Worm (Caenorhabditis elegans) whole organism, L1 larva: ENCODE results near the gene pas-2.

Source experiments
- C16A3.4 ChIP-seq: fragments of 150-350 bp; optimal IDR thresholded peaks from 2 replicates; lab custom pipeline; 2014; ENCODE audit warnings: missing biosample characterization, missing genetic modification characterization
- C34B4.2 ChIP-seq: sonication (generic microtip); optimal IDR thresholded peaks from 2 replicates; lab custom pipeline; 2017; ENCODE audit warnings: mild to moderate bottlenecking, missing genetic modification characterization, missing compliant biosample characterization
- F16B12.6 ChIP-seq: fragments of 150-350 bp; optimal IDR thresholded peaks from 2 replicates; lab custom pipeline; 2014; ENCODE audit warnings: missing biosample characterization, missing genetic modification characterization
- aha-1 ChIP-seq: fragments of 150-350 bp; optimal IDR thresholded peaks from 2 replicates; lab custom pipeline; 2014; ENCODE audit warnings: missing biosample characterization, missing genetic modification characterization
- alr-1 ChIP-seq: fragments of 200-800 bp; sonication (Bioruptor generic); optimal IDR thresholded peaks from 2 replicates; lab custom pipeline; 2018; ENCODE audit warnings: borderline replicate concordance, mild to moderate bottlenecking, missing genetic modification characterization, missing compliant biosample characterization
- fkh-10 ChIP-seq: sonication (generic microtip); optimal IDR thresholded peaks from 2 replicates; lab custom pipeline; 2017; ENCODE audit warnings: missing biosample characterization, missing genetic modification reagents, missing genetic modification characterization
- grh-1 ChIP-seq: fragments of 200-800 bp; sonication (Bioruptor generic); IDR thresholded peaks from 2 replicates; pipeline ENCODE4 v1.3.6; 2022; ENCODE audit warnings: missing genetic modification reagents, missing genetic modification characterization, missing compliant biosample characterization
- irx-1 ChIP-seq: sonication (generic microtip); optimal IDR thresholded peaks from 2 replicates; lab custom pipeline; 2016; ENCODE audit warnings: missing genetic modification characterization, missing compliant biosample characterization
- lin-13 ChIP-seq: fragments of 150-350 bp; optimal IDR thresholded peaks from 2 replicates; lab custom pipeline; 2014; ENCODE audit warnings: missing biosample characterization, missing genetic modification reagents, missing genetic modification characterization
- lin-14 ChIP-seq: fragments of 200-800 bp; sonication (Bioruptor generic); optimal IDR thresholded peaks from 2 replicates; lab custom pipeline; 2018; ENCODE audit warnings: mild to moderate bottlenecking, missing genetic modification characterization, moderate library complexity, missing compliant biosample characterization
- lin-35 ChIP-seq, 2 experiments: fragments of 150-350 bp; optimal IDR thresholded peaks; 2 replicates each; lab custom pipeline; 2014; ENCODE audit warnings: missing biosample characterization in 2 of 2, missing genetic modification characterization in 2 of 2, missing genetic modification reagents in 2 of 2
- lin-39 ChIP-seq: fragments of 150-350 bp; optimal IDR thresholded peaks from 2 replicates; lab custom pipeline; 2014; ENCODE audit warnings: missing biosample characterization, missing genetic modification reagents, missing genetic modification characterization
- mab-9 ChIP-seq: fragments of 200-800 bp; sonication (Bioruptor generic); IDR thresholded peaks from 2 replicates; pipeline ENCODE4 v1.3.6; 2022; ENCODE audit warnings: missing genetic modification reagents, missing genetic modification characterization, missing compliant biosample characterization
- mdl-1 ChIP-seq, 2 experiments: fragments of 150-350 bp; optimal IDR thresholded peaks; 2 replicates each; lab custom pipeline; 2014 to 2017; ENCODE audit warnings: missing biosample characterization in 2 of 2, missing genetic modification characterization in 2 of 2, inconsistent platforms in 1 of 2
- mef-2 ChIP-seq: fragments of 150-350 bp; optimal IDR thresholded peaks from 2 replicates; lab custom pipeline; 2014; ENCODE audit warnings: missing biosample characterization, missing genetic modification characterization
- nhr-90 ChIP-seq: sonication (generic microtip); optimal IDR thresholded peaks from 2 replicates; lab custom pipeline; 2016; ENCODE audit warnings: mild to moderate bottlenecking, missing genetic modification characterization, missing compliant biosample characterization; ENCODE audit not compliant: poor library complexity
- pqm-1 ChIP-seq: sonication (generic microtip); optimal IDR thresholded peaks from 3 replicates; lab custom pipeline; 2017; ENCODE audit warnings: missing biosample characterization, missing genetic modification characterization
- skn-1 ChIP-seq: fragments of 150-350 bp; optimal IDR thresholded peaks from 2 replicates; lab custom pipeline; 2014; ENCODE audit warnings: missing biosample characterization, missing genetic modification characterization
- snu-23 ChIP-seq: sonication (generic microtip); optimal IDR thresholded peaks from 2 replicates; lab custom pipeline; 2016; ENCODE audit warnings: missing genetic modification characterization, missing compliant biosample characterization
- sup-37 ChIP-seq: fragments of 200-800 bp; sonication (Bioruptor generic); optimal IDR thresholded peaks from 2 replicates; lab custom pipeline; 2018; ENCODE audit warnings: mild to moderate bottlenecking, missing genetic modification characterization, missing compliant biosample characterization
- tlp-1 ChIP-seq: fragments of 150-350 bp; optimal IDR thresholded peaks from 2 replicates; lab custom pipeline; 2014; ENCODE audit warnings: missing biosample characterization, missing genetic modification characterization
- unc-130 ChIP-seq: fragments of 150-350 bp; optimal IDR thresholded peaks from 2 replicates; lab custom pipeline; 2017; ENCODE audit warnings: missing biosample characterization, missing genetic modification characterization, inconsistent platforms
- unc-30 ChIP-seq: sonication (generic microtip); optimal IDR thresholded peaks from 2 replicates; lab custom pipeline; 2017; ENCODE audit warnings: missing biosample characterization, missing genetic modification characterization
- xbp-1 ChIP-seq: sonication (generic microtip); optimal IDR thresholded peaks from 2 replicates; lab custom pipeline; 2016; ENCODE audit warnings: missing genetic modification characterization, missing compliant biosample characterization
- zag-1 ChIP-seq: fragments of 150-350 bp; optimal IDR thresholded peaks from 2 replicates; lab custom pipeline; 2014; ENCODE audit warnings: missing biosample characterization, missing genetic modification characterization

pas-2 gene

DNA sequence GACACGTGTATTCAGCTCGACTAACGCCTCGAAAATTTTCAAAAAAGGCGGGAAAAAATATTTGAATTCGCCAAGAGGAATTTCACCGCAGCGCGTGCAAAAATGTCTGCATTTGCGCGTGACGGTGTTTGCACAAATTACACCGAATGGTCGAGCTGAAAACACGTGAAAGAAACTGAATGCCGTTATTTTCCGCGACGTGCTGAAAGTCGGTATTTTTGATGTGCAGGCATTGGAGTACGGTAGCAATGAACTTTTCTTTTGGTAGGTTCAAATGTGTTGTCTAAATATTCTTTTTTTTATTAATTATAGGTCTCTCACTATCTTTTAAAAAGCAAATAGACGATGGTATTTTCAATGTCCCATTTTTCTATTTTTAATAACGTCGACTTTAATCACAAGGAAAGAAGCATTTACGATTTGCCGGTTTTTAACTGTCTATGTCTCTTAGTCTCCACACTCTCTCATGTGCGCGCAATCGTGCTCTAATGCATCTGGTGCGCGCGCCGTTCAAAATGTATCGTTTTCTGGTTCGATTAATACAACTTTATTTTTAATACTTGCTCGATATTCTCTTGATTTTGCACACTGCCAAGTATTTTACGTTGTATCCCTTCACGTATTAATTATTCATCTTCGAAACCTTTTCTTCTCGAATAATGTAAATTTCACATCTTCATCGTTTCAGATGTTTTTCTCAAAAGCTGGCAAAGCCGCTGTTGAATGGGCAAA lies 43.4 kb downstream of the pas-2 start, which contains the start of the genes C29A12.1 and lig-1 (continued):
- TF ChIP-seq mdl-1 (tag; optimal IDR thresholded peaks at IDR 0.05; lab: Kevin White, UChicago): peak in 1 of 2 experiments; percentile 46
- no peak for TF ChIP-seq lin-13
- TF ChIP-seq skn-1: peak; percentile 30
- TF ChIP-seq xbp-1 (tag; lab: Kevin White, UChicago): peak; percentile 16
- no peak for TF ChIP-seq tlp-1 (tag; lab: Kevin White, UChicago)
- peak; percentile 17 for TF ChIP-seq snu-23 (GFP tag; lab: Kevin White, UChicago)
- no peak for TF ChIP-seq grh-1 (GFP tag; lab: Robert Waterston, UW)
- no peak for TF ChIP-seq zag-1
- no peak for TF ChIP-seq unc-30 (tag; lab: Kevin White, UChicago)
- TF ChIP-seq C16A3.4 (tag; lab: Kevin White, UChicago): peak; percentile 42

DNA sequence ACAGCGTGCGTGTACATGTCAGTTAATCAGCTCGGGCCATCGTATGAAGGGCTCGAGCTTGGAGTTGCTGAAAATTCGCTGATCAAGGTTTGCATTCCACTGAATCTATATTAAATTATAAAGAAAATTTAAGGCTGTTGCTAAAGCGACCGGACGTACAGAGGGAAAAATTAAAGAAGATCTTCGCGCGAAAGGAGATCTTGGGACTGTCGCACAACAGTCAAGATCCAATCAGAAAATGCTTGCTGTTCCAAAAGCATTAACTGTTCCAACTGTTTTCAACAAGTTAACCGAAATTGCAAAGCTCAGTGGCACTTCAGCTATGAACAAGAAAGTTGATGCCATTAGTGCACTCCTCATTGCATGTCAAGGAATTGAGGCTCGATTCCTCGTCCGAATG lies 44.2 kb downstream of the pas-2 start:
- TF ChIP-seq nhr-90 (tag; lab: Kevin White, UChicago) (no peak), irx-1 (tag; lab: Kevin White, UChicago) (no peak), F16B12.6 (tag; lab: Kevin White, UChicago) (no peak), C34B4.2 (no peak), C16A3.4 (tag; lab: Kevin White, UChicago) (no peak), sup-37 (GFP tag; lab: Kevin White, UChicago) (no peak), pqm-1 (tag; lab: Kevin White, UChicago) (no peak), unc-130 (tag; lab: Kevin White, UChicago) (no peak)

DNA sequence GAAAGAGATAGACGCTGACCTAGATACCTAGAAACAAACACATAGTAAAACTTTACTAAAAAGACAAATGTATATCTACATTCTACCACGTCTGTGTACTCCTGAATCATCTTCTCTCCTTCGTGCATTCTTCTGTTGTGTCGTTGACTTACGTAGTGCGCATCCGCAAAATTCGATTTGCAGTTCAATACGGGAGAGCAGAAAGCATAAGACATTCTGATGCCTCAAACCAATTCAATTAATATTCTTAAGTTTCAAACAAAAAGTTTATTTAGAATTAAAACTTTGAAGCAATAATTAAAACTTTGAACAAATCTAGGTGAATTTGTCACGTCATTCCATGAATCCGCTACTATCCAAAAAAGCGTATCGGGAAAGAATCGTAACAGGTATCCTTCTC lies 46.7 kb downstream of the pas-2 start:
- peak; percentile 15 for TF ChIP-seq lin-14 (GFP tag; lab: Kevin White, UChicago)
- no peak for TF ChIP-seq alr-1 (tag; lab: Kevin White, UChicago)
- TF ChIP-seq unc-30 (tag; lab: Kevin White, UChicago): no peak
- peak; percentile 30 for TF ChIP-seq fkh-10 (GFP tag; lab: Kevin White, UChicago)
- no peak for TF ChIP-seq lin-35 (GFP tag; optimal IDR thresholded peaks at IDR 0.05; lab: Kevin White, UChicago)
- TF ChIP-seq mab-9 (GFP tag; lab: Robert Waterston, UW): no peak
- TF ChIP-seq, all 84 proteins: peak for 2

DNA sequence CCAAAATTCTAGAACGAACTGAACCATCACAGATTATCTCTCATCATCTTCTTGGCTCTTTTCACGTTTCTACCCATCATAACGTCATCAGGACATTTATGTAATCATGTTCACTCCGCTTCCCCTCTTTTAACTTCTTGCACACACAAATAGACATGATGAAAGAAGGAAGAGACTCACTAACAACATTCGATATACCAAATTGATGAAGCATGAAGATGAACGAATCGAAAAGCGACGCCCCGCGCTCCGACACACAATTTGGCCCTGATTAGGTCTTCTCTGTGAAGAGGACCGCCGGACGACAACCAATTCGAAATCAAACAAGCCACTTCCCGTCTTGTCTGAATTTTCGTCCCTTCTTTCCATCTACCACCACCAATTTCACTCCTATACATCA lies 48.3 kb downstream of the pas-2 start:
- TF ChIP-seq lin-14 (GFP tag; lab: Kevin White, UChicago) (peak; percentile 52), mab-9 (GFP tag; lab: Robert Waterston, UW) (no peak), mef-2 (no peak), lin-39 (tag; lab: Kevin White, UChicago) (no peak), aha-1 (tag; lab: Kevin White, UChicago) (no peak), zag-1 (no peak)
